Worm (Caenorhabditis elegans) whole organism, mixed stage, embryonic: ENCODE measurements around the gene dhhc-8.

Experiments
- M03D4.4 ChIP-seq: sonication (generic microtip); optimal IDR thresholded peaks from 2 replicates; lab custom pipeline; 2017; ENCODE audit warnings: mild to moderate bottlenecking, missing genetic modification characterization, missing compliant biosample characterization
- blmp-1 ChIP-seq: fragments of 150-350 bp; optimal IDR thresholded peaks from 2 replicates; lab custom pipeline; 2014; ENCODE audit warnings: missing biosample characterization, missing genetic modification characterization
- ceh-39 ChIP-seq: fragments of 150-350 bp; optimal IDR thresholded peaks from 2 replicates; lab custom pipeline; 2014; ENCODE audit warnings: missing biosample characterization, missing genetic modification characterization
- ces-1 ChIP-seq: fragments of 150-350 bp; optimal IDR thresholded peaks from 2 replicates; lab custom pipeline; 2014; ENCODE audit warnings: missing biosample characterization, missing genetic modification reagents, missing genetic modification characterization
- cnd-1 ChIP-seq: fragments of 200-800 bp; sonication (Bioruptor generic); optimal IDR thresholded peaks from 2 replicates; lab custom pipeline; 2018; ENCODE audit warnings: mild to moderate bottlenecking, missing genetic modification characterization, missing compliant biosample characterization
- drap-1 ChIP-seq: fragments of 200-800 bp; sonication (Bioruptor generic); optimal IDR thresholded peaks from 3 replicates; lab custom pipeline; 2018; ENCODE audit warnings: mild to moderate bottlenecking, missing genetic modification characterization, missing compliant biosample characterization
- elt-3 ChIP-seq: fragments of 150-350 bp; optimal IDR thresholded peaks from 2 replicates; lab custom pipeline; 2014; ENCODE audit warnings: missing biosample characterization, missing genetic modification characterization
- flh-1 ChIP-seq: fragments of 200-800 bp; sonication (Bioruptor generic); optimal IDR thresholded peaks from 2 replicates; lab custom pipeline; 2018; ENCODE audit warnings: mild to moderate bottlenecking, missing genetic modification characterization, moderate library complexity, missing compliant biosample characterization
- lin-32 ChIP-seq: fragments of 200-800 bp; sonication (Bioruptor generic); optimal IDR thresholded peaks from 2 replicates; lab custom pipeline; 2018; ENCODE audit warnings: mild to moderate bottlenecking, missing genetic modification characterization, missing compliant biosample characterization
- mep-1 ChIP-seq: fragments of 150-350 bp; optimal IDR thresholded peaks from 2 replicates; lab custom pipeline; 2017; ENCODE audit warnings: missing biosample characterization, missing genetic modification reagents, missing genetic modification characterization, inconsistent platforms
- mls-2 ChIP-seq: sonication (generic microtip); optimal IDR thresholded peaks from 2 replicates; lab custom pipeline; 2016; ENCODE audit warnings: mild to moderate bottlenecking, missing genetic modification characterization, moderate library complexity, missing compliant biosample characterization
- nhr-12 ChIP-seq: fragments of 150-350 bp; optimal IDR thresholded peaks from 2 replicates; lab custom pipeline; 2014; ENCODE audit warnings: missing biosample characterization, missing genetic modification characterization
- nhr-2 ChIP-seq: fragments of 150-350 bp; optimal IDR thresholded peaks from 2 replicates; lab custom pipeline; 2014; ENCODE audit warnings: missing biosample characterization, missing genetic modification characterization
- nhr-76 ChIP-seq: sonication (generic microtip); optimal IDR thresholded peaks from 2 replicates; lab custom pipeline; 2017; ENCODE audit warnings: missing biosample characterization, missing genetic modification characterization
- sem-2 ChIP-seq: fragments of 200-800 bp; sonication (Bioruptor generic); optimal IDR thresholded peaks from 2 replicates; lab custom pipeline; 2018; ENCODE audit warnings: mild to moderate bottlenecking, missing genetic modification characterization, missing compliant biosample characterization
- sptf-1 ChIP-seq: sonication (generic microtip); optimal IDR thresholded peaks from 2 replicates; lab custom pipeline; 2017; ENCODE audit warnings: mild to moderate bottlenecking, missing genetic modification characterization, moderate library complexity, missing compliant biosample characterization
- unc-62 ChIP-seq: fragments of 150-350 bp; optimal IDR thresholded peaks from 2 replicates; lab custom pipeline; 2014; ENCODE audit warnings: missing biosample characterization, missing genetic modification reagents, missing genetic modification characterization
- zip-8 ChIP-seq: fragments of 150-350 bp; optimal IDR thresholded peaks from 2 replicates; lab custom pipeline; 2014; ENCODE audit warnings: missing biosample characterization, missing genetic modification characterization

dhhc-8 gene

ce11 chrIII:13160636-13161035, 53.2 kb downstream of the dhhc-8 start:
- TF ChIP-seq drap-1 (GFP tag; lab: Kevin White, UChicago) = peak; percentile 17
- TF ChIP-seq cnd-1 (tag; lab: Kevin White, UChicago) = peak; percentile 15
- peak; percentile 4 for TF ChIP-seq M03D4.4 (tag; lab: Kevin White, UChicago)
- TF ChIP-seq nhr-2 (tag; lab: Kevin White, UChicago) = no peak
- no peak for TF ChIP-seq flh-1 (GFP tag; lab: Kevin White, UChicago)
- TF ChIP-seq blmp-1 (tag; lab: Kevin White, UChicago) = no peak
- TF ChIP-seq ceh-39 (tag; lab: Kevin White, UChicago) = no peak
- TF ChIP-seq lin-32 = no peak
- no peak for TF ChIP-seq nhr-12 (tag; lab: Kevin White, UChicago)
- no peak for TF ChIP-seq sem-2 (GFP tag; lab: Kevin White, UChicago)
- TF ChIP-seq sptf-1 = peak; percentile 14
- no peak for TF ChIP-seq mep-1 (tag; lab: Kevin White, UChicago)

ce11 chrIII:13164902-13165301, 57.5 kb downstream of the dhhc-8 start:
- TF ChIP-seq sptf-1 = no peak
- no peak for TF ChIP-seq unc-62 (GFP tag; lab: Kevin White, UChicago)
- no peak for TF ChIP-seq mep-1 (tag; lab: Kevin White, UChicago)
- no peak for TF ChIP-seq mls-2 (tag; lab: Kevin White, UChicago)
- no peak for TF ChIP-seq M03D4.4 (tag; lab: Kevin White, UChicago)
- no peak for TF ChIP-seq ces-1 (GFP tag; lab: Kevin White, UChicago)
- no peak for TF ChIP-seq nhr-76 (tag; lab: Kevin White, UChicago)
- no peak for TF ChIP-seq zip-8
- TF ChIP-seq elt-3 (tag; lab: Kevin White, UChicago) = no peak
- TF ChIP-seq blmp-1 (tag; lab: Kevin White, UChicago) = no peak
